Worm (Caenorhabditis elegans) whole organism, L3 larva: ENCODE measurements around the gene ser-2.

Experiments used
- ama-1 ChIP-seq: fragments of 150-350 bp; optimal IDR thresholded peaks from 2 replicates; lab custom pipeline; 2018
- ceh-82 ChIP-seq: fragments of 150-350 bp; optimal IDR thresholded peaks from 2 replicates; lab custom pipeline; 2014; ENCODE audit warnings: missing biosample characterization, missing genetic modification characterization
- elt-3 ChIP-seq, 3 experiments: fragments of 150-350 bp in 1 of 3; sonication (generic microtip) in 2 of 3; optimal IDR thresholded peaks; 2 replicates in 2 of 3; 4 replicates in 1 of 3; lab custom pipeline; 2014 to 2017; ENCODE audit warnings: missing biosample characterization in 3 of 3, missing genetic modification characterization in 3 of 3
- lin-39 ChIP-seq: fragments of 150-350 bp; optimal IDR thresholded peaks from 2 replicates; lab custom pipeline; 2018; ENCODE audit warnings: missing biosample characterization, missing genetic modification reagents, missing genetic modification characterization
- nfya-1 ChIP-seq: sonication (generic microtip); optimal IDR thresholded peaks from 2 replicates; lab custom pipeline; 2017; ENCODE audit warnings: missing genetic modification characterization, mild to moderate bottlenecking, missing compliant biosample characterization, antibody characterized with exemption, moderate library complexity; ENCODE audit not compliant: insufficient read depth
- nhr-23 ChIP-seq: fragments of 150-350 bp; optimal IDR thresholded peaks from 2 replicates; lab custom pipeline; 2014; ENCODE audit warnings: missing biosample characterization, missing genetic modification reagents, missing genetic modification characterization
- nhr-25 ChIP-seq: sonication (generic microtip); optimal IDR thresholded peaks from 2 replicates; lab custom pipeline; 2017; ENCODE audit warnings: missing biosample characterization, missing genetic modification characterization
- pha-4 ChIP-seq: fragments of 150-350 bp; optimal IDR thresholded peaks from 2 replicates; lab custom pipeline; 2014; ENCODE audit warnings: missing biosample characterization, missing genetic modification reagents, missing genetic modification characterization
- ztf-11 ChIP-seq: fragments of 150-350 bp; optimal IDR thresholded peaks from 2 replicates; lab custom pipeline; 2014; ENCODE audit warnings: missing biosample characterization, missing genetic modification characterization

- no peak for TF ChIP-seq ztf-11
- TF ChIP-seq nhr-25 (tag; lab: Kevin White, UChicago) = no peak
- TF ChIP-seq ama-1 = no peak
- peak; percentile 33 for TF ChIP-seq pha-4
- no peak for TF ChIP-seq ceh-82
- no peak for TF ChIP-seq nhr-23 (tag; lab: Kevin White, UChicago)
- peak; percentile 25 for TF ChIP-seq lin-39 (tag; lab: Kevin White, UChicago)
- no peak for TF ChIP-seq elt-3 (tag; optimal IDR thresholded peaks at IDR 0.05; lab: Kevin White, UChicago)
- TF ChIP-seq nfya-1 = no peak
Measured at ce11 chrX:15345346-15346198, 42.8 kb upstream of the ser-2 start.
